Worm (Caenorhabditis elegans) whole organism, mixed stage, embryonic: Measurements from ENCODE around the gene W08E12.6.

Source experiments
- elt-1 ChIP-seq: sonication (generic microtip); optimal IDR thresholded peaks from 2 replicates; lab custom pipeline; 2017; ENCODE audit warnings: missing genetic modification characterization, mild to moderate bottlenecking, missing compliant biosample characterization, antibody characterized with exemption, moderate library complexity, borderline replicate concordance; ENCODE audit not compliant: insufficient read depth
- elt-3 ChIP-seq: fragments of 150-350 bp; optimal IDR thresholded peaks from 2 replicates; lab custom pipeline; 2014; ENCODE audit warnings: missing biosample characterization, missing genetic modification characterization
- lsy-2 ChIP-seq: fragments of 150-350 bp; optimal IDR thresholded peaks from 2 replicates; lab custom pipeline; 2014; ENCODE audit warnings: missing biosample characterization, missing genetic modification characterization
- nhr-12 ChIP-seq: fragments of 150-350 bp; optimal IDR thresholded peaks from 2 replicates; lab custom pipeline; 2014; ENCODE audit warnings: missing biosample characterization, missing genetic modification characterization
- nhr-237 ChIP-seq: fragments of 150-350 bp; optimal IDR thresholded peaks from 2 replicates; lab custom pipeline; 2014; ENCODE audit warnings: missing biosample characterization, missing genetic modification characterization
- snpc-4 ChIP-seq: fragments of 150-350 bp; optimal IDR thresholded peaks from 2 replicates; lab custom pipeline; 2014; ENCODE audit warnings: missing biosample characterization, missing genetic modification characterization
- tbx-8 ChIP-seq: fragments of 200-800 bp; sonication (Bioruptor generic); optimal IDR thresholded peaks from 2 replicates; lab custom pipeline; 2018; ENCODE audit warnings: mild to moderate bottlenecking, missing genetic modification characterization, moderate library complexity, missing compliant biosample characterization
- unc-39 ChIP-seq: fragments of 150-350 bp; optimal IDR thresholded peaks from 2 replicates; lab custom pipeline; 2014; ENCODE audit warnings: missing biosample characterization, missing genetic modification characterization
- ztf-11 ChIP-seq: fragments of 150-350 bp; optimal IDR thresholded peaks from 2 replicates; lab custom pipeline; 2014; ENCODE audit warnings: missing biosample characterization, missing genetic modification characterization

DNA sequence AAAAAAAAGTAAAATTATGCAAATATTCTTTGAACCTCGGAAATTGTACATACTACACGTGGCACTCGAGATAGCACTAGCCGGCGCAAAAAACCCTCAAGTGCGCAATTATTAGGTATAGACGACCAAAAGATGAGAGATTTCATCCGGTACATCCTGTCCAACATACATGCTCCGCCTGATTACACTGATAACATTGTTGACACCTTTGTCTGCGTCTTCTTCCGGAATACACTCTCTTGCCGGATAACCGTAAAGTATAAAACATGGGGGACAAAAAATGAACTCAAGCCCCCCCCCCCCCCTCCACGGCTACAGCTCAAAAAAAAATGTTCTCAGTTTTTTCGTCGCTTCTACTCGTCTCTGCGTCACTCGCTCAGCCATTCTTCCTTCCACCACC is at the start of gene W08E12.6:
- TF ChIP-seq snpc-4 (tag; lab: Kevin White, UChicago) (no peak), lsy-2 (tag; lab: Kevin White, UChicago) (no peak), ztf-11 (tag; lab: Kevin White, UChicago) (no peak), tbx-8 (no peak), nhr-12 (tag; lab: Kevin White, UChicago) (no peak), elt-3 (no peak), elt-1 (tag; lab: Kevin White, UChicago) (no peak), unc-39 (tag; lab: Kevin White, UChicago) (no peak), nhr-237 (tag; lab: Kevin White, UChicago) (no peak)
